Worm (Caenorhabditis elegans) whole organism, late embryonic: ENCODE data around the gene R11D1.12.

Experiments used
- C08G9.2 ChIP-seq: sonication (generic microtip); optimal IDR thresholded peaks from 2 replicates; lab custom pipeline; 2016; ENCODE audit warnings: mild to moderate bottlenecking, missing genetic modification characterization, moderate library complexity, missing compliant biosample characterization
- T23F11.4 ChIP-seq: fragments of 200-800 bp; sonication (Bioruptor generic); optimal IDR thresholded peaks from 2 replicates; lab custom pipeline; 2018; ENCODE audit warnings: mild to moderate bottlenecking, missing genetic modification characterization, missing compliant biosample characterization
- ahr-1 ChIP-seq: sonication (generic microtip); optimal IDR thresholded peaks from 2 replicates; lab custom pipeline; 2016; ENCODE audit warnings: missing genetic modification characterization, missing compliant biosample characterization
- ceh-14 ChIP-seq: sonication (generic microtip); optimal IDR thresholded peaks from 2 replicates; lab custom pipeline; 2016; ENCODE audit warnings: missing genotype, missing genetic modification characterization, missing compliant biosample characterization
- ceh-18 ChIP-seq: sonication (generic microtip); optimal IDR thresholded peaks from 2 replicates; lab custom pipeline; 2016; ENCODE audit warnings: missing genetic modification characterization, missing compliant biosample characterization
- ceh-2 ChIP-seq: sonication (generic microtip); optimal IDR thresholded peaks from 2 replicates; lab custom pipeline; 2016; ENCODE audit warnings: missing genotype, missing genetic modification characterization, missing compliant biosample characterization
- ceh-22 ChIP-seq: sonication (generic microtip); optimal IDR thresholded peaks from 2 replicates; lab custom pipeline; 2017; ENCODE audit warnings: missing biosample characterization, missing genetic modification characterization
- ceh-24 ChIP-seq: sonication (generic microtip); optimal IDR thresholded peaks from 2 replicates; lab custom pipeline; 2016; ENCODE audit warnings: mild to moderate bottlenecking, missing genetic modification characterization, missing compliant biosample characterization
- ceh-30 ChIP-seq: fragments of 150-350 bp; optimal IDR thresholded peaks from 2 replicates; lab custom pipeline; 2014; ENCODE audit warnings: missing biosample characterization, missing genetic modification characterization
- ceh-31 ChIP-seq: sonication (generic microtip); optimal IDR thresholded peaks from 2 replicates; lab custom pipeline; 2016; ENCODE audit warnings: missing genetic modification characterization, missing compliant biosample characterization
- ceh-6 ChIP-seq: fragments of 200-800 bp; sonication (Bioruptor generic); optimal IDR thresholded peaks from 2 replicates; lab custom pipeline; 2018; ENCODE audit warnings: mild to moderate bottlenecking, missing genetic modification characterization, missing compliant biosample characterization
- ceh-9 ChIP-seq: sonication (generic microtip); optimal IDR thresholded peaks from 2 replicates; lab custom pipeline; 2016; ENCODE audit warnings: mild to moderate bottlenecking, missing genetic modification characterization, inconsistent platforms, missing compliant biosample characterization
- che-1 ChIP-seq: sonication (generic microtip); optimal IDR thresholded peaks from 2 replicates; lab custom pipeline; 2016; ENCODE audit warnings: mild to moderate bottlenecking, missing genetic modification characterization, missing compliant biosample characterization
- dve-1 ChIP-seq: sonication (generic microtip); optimal IDR thresholded peaks from 2 replicates; lab custom pipeline; 2017; ENCODE audit warnings: antibody characterized with exemption, mild to moderate bottlenecking, missing genetic modification characterization, missing compliant biosample characterization
- elt-2 ChIP-seq: sonication (generic microtip); optimal IDR thresholded peaks from 2 replicates; lab custom pipeline; 2016; ENCODE audit warnings: missing genetic modification reagents, missing genetic modification characterization, missing compliant biosample characterization
- elt-4 ChIP-seq: sonication (generic microtip); optimal IDR thresholded peaks from 2 replicates; lab custom pipeline; 2016; ENCODE audit warnings: missing genetic modification characterization, missing compliant biosample characterization
- hlh-30 ChIP-seq: sonication (generic microtip); optimal IDR thresholded peaks from 2 replicates; lab custom pipeline; 2017; ENCODE audit warnings: antibody characterized with exemption, missing genetic modification characterization, missing compliant biosample characterization; ENCODE audit not compliant: insufficient read depth
- lin-11 ChIP-seq: fragments of 200-800 bp; sonication (Bioruptor generic); optimal IDR thresholded peaks from 2 replicates; lab custom pipeline; 2018; ENCODE audit warnings: mild to moderate bottlenecking, missing genetic modification characterization, missing compliant biosample characterization
- nfya-1 ChIP-seq: sonication (generic microtip); optimal IDR thresholded peaks from 2 replicates; lab custom pipeline; 2017; ENCODE audit warnings: missing genetic modification characterization, mild to moderate bottlenecking, missing compliant biosample characterization, antibody characterized with exemption, moderate library complexity
- nhr-232 ChIP-seq: sonication (generic microtip); optimal IDR thresholded peaks from 2 replicates; lab custom pipeline; 2016; ENCODE audit warnings: missing genetic modification characterization, missing compliant biosample characterization
- pag-3 ChIP-seq: sonication (generic microtip); optimal IDR thresholded peaks from 2 replicates; lab custom pipeline; 2016; ENCODE audit warnings: missing compliant biosample characterization, missing genetic modification characterization, borderline replicate concordance
- pha-2 ChIP-seq: sonication (generic microtip); optimal IDR thresholded peaks from 2 replicates; lab custom pipeline; 2017; ENCODE audit warnings: mild to moderate bottlenecking, missing genetic modification characterization, missing compliant biosample characterization
- pha-4 ChIP-seq: fragments of 150-350 bp; optimal IDR thresholded peaks from 2 replicates; lab custom pipeline; 2018; ENCODE audit warnings: missing biosample characterization, missing genetic modification reagents, missing genetic modification characterization
- pqm-1 ChIP-seq: sonication (generic microtip); optimal IDR thresholded peaks from 2 replicates; lab custom pipeline; 2016; ENCODE audit warnings: missing genetic modification characterization, missing compliant biosample characterization
- ref-2 ChIP-seq: sonication (generic microtip); optimal IDR thresholded peaks from 2 replicates; lab custom pipeline; 2016; ENCODE audit warnings: missing genetic modification characterization, missing compliant biosample characterization
- sdc-2 ChIP-seq: sonication (generic microtip); optimal IDR thresholded peaks from 2 replicates; lab custom pipeline; 2016; ENCODE audit warnings: missing genotype, missing genetic modification characterization, missing compliant biosample characterization
- syd-9 ChIP-seq: sonication (generic microtip); optimal IDR thresholded peaks from 2 replicates; lab custom pipeline; 2016; ENCODE audit warnings: mild to moderate bottlenecking, missing genetic modification characterization, moderate library complexity, missing compliant biosample characterization
- tbx-2 ChIP-seq: sonication (generic microtip); optimal IDR thresholded peaks from 2 replicates; lab custom pipeline; 2016; ENCODE audit warnings: missing genetic modification characterization, missing compliant biosample characterization
- ttx-3 ChIP-seq: sonication (generic microtip); optimal IDR thresholded peaks from 2 replicates; lab custom pipeline; 2016; ENCODE audit warnings: missing genetic modification reagents, missing genetic modification characterization, missing compliant biosample characterization
- unc-3 ChIP-seq, 2 experiments: fragments of 200-800 bp in 1 of 2; sonication (Bioruptor generic) in 1 of 2; sonication (generic microtip) in 1 of 2; conservative IDR thresholded peaks in 1 of 2; optimal IDR thresholded peaks in 1 of 2; 2 replicates each; pipeline versions ENCODE4 v1.3.6 to Lab custom; 2016 to 2022; ENCODE audit warnings: missing compliant biosample characterization in 2 of 2, missing genetic modification characterization in 2 of 2, missing genetic modification reagents in 1 of 2
- unc-42 ChIP-seq: sonication (generic microtip); optimal IDR thresholded peaks from 2 replicates; lab custom pipeline; 2016; ENCODE audit warnings: missing genotype, missing genetic modification characterization, missing compliant biosample characterization
- ztf-16 ChIP-seq: sonication (generic microtip); optimal IDR thresholded peaks from 2 replicates; lab custom pipeline; 2017; ENCODE audit warnings: missing genetic modification characterization, missing compliant biosample characterization

The R11D1.12 gene

ce11 chrV:12741684-12742083, 15.9 kb upstream of the R11D1.12 start, which contains the start of gene hrg-7:
Gene hrg-7 (plus strand): TSS chrV:12742041.
- no peak for TF ChIP-seq ttx-3
- TF ChIP-seq syd-9: no peak
- TF ChIP-seq T23F11.4 (GFP tag; lab: Kevin White, UChicago): no peak
- no peak for TF ChIP-seq ceh-2 (tag; lab: Kevin White, UChicago)
- no peak for TF ChIP-seq C08G9.2 (tag; lab: Kevin White, UChicago)
- no peak for TF ChIP-seq ahr-1 (tag; lab: Kevin White, UChicago)
- TF ChIP-seq pag-3 (tag; lab: Kevin White, UChicago): no peak
- no peak for TF ChIP-seq dve-1 (tag; lab: Kevin White, UChicago)
- no peak for TF ChIP-seq ref-2 (tag; lab: Kevin White, UChicago)
- TF ChIP-seq ceh-24: no peak
- TF ChIP-seq nfya-1 (tag; lab: Kevin White, UChicago): no peak
- TF ChIP-seq ceh-14 (tag; lab: Kevin White, UChicago): no peak
- TF ChIP-seq pqm-1 (tag; lab: Kevin White, UChicago): no peak

- TF ChIP-seq tbx-2 (tag; lab: Kevin White, UChicago): peak; percentile 35
- no peak for TF ChIP-seq unc-42 (tag; lab: Kevin White, UChicago)
- TF ChIP-seq, all 69 proteins: peak for 1
Measured at ce11 chrV:12736166-12736753, 10.5 kb upstream of the R11D1.12 start, which contains the start of gene cky-1. Gene cky-1 (plus strand): TSS chrV:12736703.

ce11 chrV:12733465-12734248, 7.9 kb upstream of the R11D1.12 start, which contains the start of the genes dhs-21 and xbx-9:
Gene dhs-21 (minus strand): TSS chrV:12733645.
Gene xbx-9 (plus strand): TSS chrV:12734198.
- TF ChIP-seq elt-2 (tag; lab: Kevin White, UChicago): peak; percentile 62
- TF ChIP-seq ahr-1 (tag; lab: Kevin White, UChicago): no peak

- TF ChIP-seq che-1 (tag; lab: Kevin White, UChicago) (no peak), ceh-24 (no peak), ceh-2 (tag; lab: Kevin White, UChicago) (no peak), nhr-232 (tag; lab: Kevin White, UChicago) (no peak), elt-2 (tag; lab: Kevin White, UChicago) (peak; percentile 80)
Measured at ce11 chrV:12732734-12733133, 6.9 kb upstream of the R11D1.12 start.

ce11 chrV:12729220-12729619, 3.4 kb upstream of the R11D1.12 start, which contains the start of gene R11D1.10:
Gene R11D1.10 (plus strand): TSS chrV:12729520.
- TF ChIP-seq ttx-3: no peak
- TF ChIP-seq ztf-16 (tag; lab: Kevin White, UChicago): no peak
- TF ChIP-seq nhr-232 (tag; lab: Kevin White, UChicago): no peak
- TF ChIP-seq ceh-9 (tag; lab: Kevin White, UChicago): no peak
- no peak for TF ChIP-seq unc-3 (GFP tag; conservative IDR thresholded peaks at IDR 0.05; lab: Robert Waterston, UW)
- TF ChIP-seq unc-3 (tag; optimal IDR thresholded peaks at IDR 0.05; lab: Kevin White, UChicago): no peak
- TF ChIP-seq pha-2 (tag; lab: Kevin White, UChicago): no peak
- TF ChIP-seq ceh-31 (tag; lab: Kevin White, UChicago): no peak
- TF ChIP-seq elt-4: no peak
- TF ChIP-seq lin-11 (tag; lab: Kevin White, UChicago): no peak
- no peak for TF ChIP-seq unc-42 (tag; lab: Kevin White, UChicago)
- TF ChIP-seq pha-4 (tag; lab: Kevin White, UChicago): no peak
- no peak for TF ChIP-seq ceh-30 (tag; lab: Kevin White, UChicago)
- no peak for TF ChIP-seq sdc-2 (tag; lab: Kevin White, UChicago)
- TF ChIP-seq C08G9.2 (tag; lab: Kevin White, UChicago): no peak
- no peak for TF ChIP-seq ceh-18 (tag; lab: Kevin White, UChicago)
- TF ChIP-seq ceh-22: no peak
- TF ChIP-seq hlh-30 (tag; lab: Kevin White, UChicago): no peak
- TF ChIP-seq nfya-1 (tag; lab: Kevin White, UChicago): no peak
- TF ChIP-seq ceh-6 (GFP tag; lab: Kevin White, UChicago): no peak
- TF ChIP-seq ceh-2 (tag; lab: Kevin White, UChicago): no peak
- TF ChIP-seq, all 69 proteins: peak for 0
